Worm (Caenorhabditis elegans): Measurements from ENCODE around the gene T08G2.2.

DNA sequence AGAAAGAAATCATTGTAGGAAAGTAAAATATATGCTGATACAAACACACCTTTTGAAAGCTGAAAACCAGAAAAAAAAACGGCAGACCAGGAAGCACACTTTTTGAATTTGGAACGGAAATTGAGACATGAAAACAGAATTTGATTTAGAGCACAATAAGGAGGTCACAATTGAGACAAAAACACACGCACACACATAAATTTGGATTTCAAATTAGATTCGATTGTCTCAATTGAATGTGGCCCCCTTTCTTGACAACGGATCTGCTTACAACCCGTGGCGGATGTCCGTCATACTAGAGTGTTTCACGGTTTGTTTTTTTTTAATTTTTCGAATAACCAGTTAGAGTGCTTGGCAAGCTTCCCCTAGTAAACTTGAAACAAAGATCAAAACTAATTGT lies 41.1 kb downstream of the T08G2.2 start:
- TF ChIP-seq lir-1 (GFP tag; conservative IDR thresholded peaks at IDR 0.05): no peak
- TF ChIP-seq snpc-4 (GFP tag; optimal IDR thresholded peaks at IDR 0.05): no peak
- no peak for TF ChIP-seq snpc-4 (tag; optimal IDR thresholded peaks at IDR 0.05)
- TF ChIP-seq ets-4 (GFP tag; optimal IDR thresholded peaks at IDR 0.05): no peak
- no peak for TF ChIP-seq egl-18 (GFP tag; IDR thresholded peaks at IDR 0.05)
- no peak for TF ChIP-seq efl-1 (GFP tag; optimal IDR thresholded peaks at IDR 0.05)
- TF ChIP-seq unc-62 (GFP tag; optimal IDR thresholded peaks at IDR 0.05): no peak
- no peak for TF ChIP-seq nhr-27 (tag; optimal IDR thresholded peaks at IDR 0.05)
- no peak for TF ChIP-seq aptf-3 (GFP tag; IDR thresholded peaks at IDR 0.05)
- no peak for TF ChIP-seq mcd-1 (GFP tag; IDR thresholded peaks at IDR 0.05)
- TF ChIP-seq rcor-1 (GFP tag; IDR thresholded peaks at IDR 0.05): no peak
- TF ChIP-seq madf-3 (GFP tag; IDR thresholded peaks at IDR 0.05): no peak
- no peak for TF ChIP-seq unc-130 (GFP tag; optimal IDR thresholded peaks at IDR 0.05)
